Worm (Caenorhabditis elegans): ENCODE measurements around the gene irld-3.
"Not testable (repeated sequence)": the region's sequence is repeated elsewhere in the genome, so short reads cannot be mapped to it uniquely, and the experiment has no call there.

irld-3 gene

ce11 chrV:3107450-3107849 lies 30.9 kb downstream of the irld-3 start, which contains the start of gene str-68:
Gene str-68 (minus strand): TSS chrV:3107550.
- TF ChIP-seq pqm-1 (tag; optimal IDR thresholded peaks at IDR 0.05), result no peak
- no peak for TF ChIP-seq unc-130 (GFP tag; optimal IDR thresholded peaks at IDR 0.05)
- TF ChIP-seq snpc-4 (tag; optimal IDR thresholded peaks at IDR 0.05), result no peak
- no peak for TF ChIP-seq ceh-20 (GFP tag; IDR thresholded peaks at IDR 0.05)
- TF ChIP-seq hlh-30 (tag; optimal IDR thresholded peaks at IDR 0.05; ENCODE audit: insufficient read depth), result no peak
- no peak for TF ChIP-seq cey-2 (tag; optimal IDR thresholded peaks at IDR 0.05; ENCODE audit: borderline replicate concordance, insufficient read depth)
- no peak for TF ChIP-seq unc-62 (GFP tag; optimal IDR thresholded peaks at IDR 0.05 in 1 of 2)
- TF ChIP-seq unc-62 (tag; optimal IDR thresholded peaks at IDR 0.05), result no peak
- TF ChIP-seq Y5F2A.4 (GFP tag; optimal IDR thresholded peaks at IDR 0.05), result no peak
- no peak for TF ChIP-seq nhr-42 (GFP tag; IDR thresholded peaks at IDR 0.05)
- TF ChIP-seq rbr-2 (tag; optimal IDR thresholded peaks at IDR 0.05), result no peak
- no peak for TF ChIP-seq spr-3 (GFP tag; optimal IDR thresholded peaks at IDR 0.05)
- no peak for TF ChIP-seq ctbp-1 (GFP tag; IDR thresholded peaks at IDR 0.05)
- TF ChIP-seq F49E8.2 (tag; optimal IDR thresholded peaks at IDR 0.05; ENCODE audit: borderline replicate concordance), result no peak

- TF ChIP-seq egl-43 (GFP tag; IDR thresholded peaks at IDR 0.05), result no peak
- no peak for TF ChIP-seq mep-1 (tag; optimal IDR thresholded peaks at IDR 0.05)
- no peak for TF ChIP-seq ceh-44 (GFP tag; IDR thresholded peaks at IDR 0.05)
- no peak for TF ChIP-seq daf-8 (GFP tag; IDR thresholded peaks at IDR 0.05)
- no peak for TF ChIP-seq dmd-9 (GFP tag; IDR thresholded peaks at IDR 0.05)
- no peak for TF ChIP-seq ZK546.5 (tag; optimal IDR thresholded peaks at IDR 0.05)
- TF ChIP-seq Y5F2A.4 (GFP tag; optimal IDR thresholded peaks at IDR 0.05), result no peak
- TF ChIP-seq nhr-6 (tag; optimal IDR thresholded peaks at IDR 0.05), result no peak
Observed at ce11 chrV:3106785-3107184, 31.6 kb downstream of the irld-3 start.

DNA sequence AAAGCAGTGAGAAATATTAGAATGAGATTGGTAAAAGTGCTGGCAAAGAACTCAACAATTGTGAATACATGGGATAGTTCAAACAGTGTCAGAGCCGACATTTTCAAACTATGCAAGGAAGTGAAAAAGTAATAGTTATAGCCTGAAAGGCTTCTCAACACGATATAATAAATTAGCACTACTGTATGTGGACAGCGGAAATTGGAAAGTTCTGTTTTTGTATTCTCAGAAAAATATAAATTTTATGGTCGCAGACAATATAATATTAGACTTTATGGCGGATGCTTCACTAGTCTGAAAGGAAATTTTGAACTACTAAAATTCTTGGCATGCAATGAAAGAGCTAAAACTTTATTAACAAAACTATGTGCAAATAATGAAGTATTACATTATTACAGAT lies 32.6 kb downstream of the irld-3 start, which contains the start of gene str-69:
Gene str-69, minus strand, starts transcription at position 101 of the 400 bp plus-strand sequence.
- TF ChIP-seq mdt-29 (GFP tag; IDR thresholded peaks at IDR 0.05) (no peak), F26F4.8 (GFP tag; conservative IDR thresholded peaks at IDR 0.05) (no peak), zip-2 (tag; optimal IDR thresholded peaks at IDR 0.05) (no peak), pqm-1 (tag; optimal IDR thresholded peaks at IDR 0.05) (no peak), zag-1 (tag; optimal IDR thresholded peaks at IDR 0.05) (no peak)

ce11 chrV:3104134-3104533 lies 34.3 kb downstream of the irld-3 start, which contains the start of gene str-66:
Gene str-66 (minus strand): TSS chrV:3104234.
- no peak for TF ChIP-seq nhr-111 (GFP tag; optimal IDR thresholded peaks at IDR 0.05)
- TF ChIP-seq lin-15B (tag; optimal IDR thresholded peaks at IDR 0.05), result no peak
- no peak for TF ChIP-seq mes-2 (tag; optimal IDR thresholded peaks at IDR 0.05; ENCODE audit: poor library complexity, severe bottlenecking)
- TF ChIP-seq egl-43 (GFP tag; IDR thresholded peaks at IDR 0.05), result no peak
- TF ChIP-seq duxl-1 (tag; optimal IDR thresholded peaks at IDR 0.05; ENCODE audit: poor library complexity), result no peak
- TF ChIP-seq ztf-7 (tag; optimal IDR thresholded peaks at IDR 0.05), result no peak
- TF ChIP-seq fos-1 (tag; optimal IDR thresholded peaks at IDR 0.05), result no peak
- no peak for TF ChIP-seq jun-1 (tag; optimal IDR thresholded peaks at IDR 0.05)
- TF ChIP-seq ceh-82 (tag; optimal IDR thresholded peaks at IDR 0.05), result no peak

DNA sequence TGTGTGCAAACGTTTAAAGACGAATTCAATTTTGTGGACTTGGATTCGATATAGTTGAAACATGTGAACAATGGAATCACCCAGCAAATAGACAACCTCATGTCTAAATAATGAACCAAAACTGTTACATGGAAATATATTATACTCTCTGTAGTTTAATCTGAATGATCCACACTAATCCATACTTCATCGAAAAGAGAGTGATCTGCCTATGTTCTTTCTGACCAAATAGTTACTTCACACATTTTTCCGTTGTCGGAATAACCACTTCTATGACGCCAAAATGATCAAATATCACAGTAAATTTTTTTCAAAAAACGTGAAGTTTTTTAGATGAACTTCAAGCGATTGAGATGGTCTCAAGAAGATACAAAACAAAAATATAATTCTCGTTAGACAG lies 36.3 kb downstream of the irld-3 start, which contains the start of gene Y73C8C.4:
Gene Y73C8C.4, minus strand, starts transcription at position 101 of the 400 bp plus-strand sequence.
- not testable (repeated sequence) for TF ChIP-seq pqm-1 (tag; optimal IDR thresholded peaks at IDR 0.05); lim-7 (GFP tag; IDR thresholded peaks at IDR 0.05); Y5F2A.4 (GFP tag; optimal IDR thresholded peaks at IDR 0.05)
